Worm (Caenorhabditis elegans): ENCODE data around the gene ceh-49.

The ceh-49 gene

ce11 chrV:6120156-6120879 lies at the start of gene ceh-49:
TSS of gene ceh-49 (minus strand) at chrV:6120206.
- peak in 1 of 2 experiments; percentile 27 for TF ChIP-seq unc-62 (GFP tag; optimal IDR thresholded peaks at IDR 0.05 in 1 of 2)
- no peak for TF ChIP-seq unc-62 (tag; optimal IDR thresholded peaks at IDR 0.05)
- TF ChIP-seq nhr-237 (tag; optimal IDR thresholded peaks at IDR 0.05): no peak

ce11 chrV:6138167-6138566 lies 18.2 kb upstream of the ceh-49 start:
- TF ChIP-seq aha-1 (tag): peak; percentile 97
- TF ChIP-seq unc-130 (GFP tag; optimal IDR thresholded peaks at IDR 0.05): no peak

ce11 chrV:6135428-6135827 lies 15.4 kb upstream of the ceh-49 start:
- no peak for TF ChIP-seq F26F4.8 (GFP tag; conservative IDR thresholded peaks at IDR 0.05)
- no peak for TF ChIP-seq aha-1 (tag)
- peak in 1 of 2 experiments; percentile 95 for TF ChIP-seq unc-62 (GFP tag; optimal IDR thresholded peaks at IDR 0.05 in 1 of 2)
- no peak for TF ChIP-seq unc-62 (tag; optimal IDR thresholded peaks at IDR 0.05)

- TF ChIP-seq lim-7 (GFP tag; IDR thresholded peaks at IDR 0.05) (no peak), zip-11 (GFP tag; IDR thresholded peaks at IDR 0.05) (no peak), zag-1 (tag; optimal IDR thresholded peaks at IDR 0.05) (no peak), D1046.2 (GFP tag; IDR thresholded peaks at IDR 0.05) (no peak), nhr-41 (GFP tag; IDR thresholded peaks at IDR 0.05) (no peak), nhr-42 (GFP tag; IDR thresholded peaks at IDR 0.05) (no peak), pha-4 (GFP tag; IDR thresholded peaks at IDR 0.05) (no peak), pha-4 (tag; optimal IDR thresholded peaks at IDR 0.05) (no peak), lir-3 (tag; optimal IDR thresholded peaks at IDR 0.05) (no peak), F26F4.8 (GFP tag; conservative IDR thresholded peaks at IDR 0.05) (no peak), ces-1 (GFP tag; optimal IDR thresholded peaks at IDR 0.05) (no peak), ceh-44 (GFP tag; IDR thresholded peaks at IDR 0.05) (no peak), nhr-28 (tag; optimal IDR thresholded peaks at IDR 0.05) (no peak), mep-1 (tag; optimal IDR thresholded peaks at IDR 0.05) (no peak), sdz-12 (GFP tag; optimal IDR thresholded peaks at IDR 0.05) (no peak), dpl-1 (GFP tag; optimal IDR thresholded peaks at IDR 0.05) (no peak), fos-1 (tag; optimal IDR thresholded peaks at IDR 0.05) (no peak), spr-1 (tag; optimal IDR thresholded peaks at IDR 0.05) (no peak), ceh-32 (tag; optimal IDR thresholded peaks at IDR 0.05; ENCODE audit: poor library complexity) (no peak)
Measured at ce11 chrV:6131100-6131499, 11.1 kb upstream of the ceh-49 start, which contains the start of gene exp-2. TSS of gene exp-2 (plus strand) at chrV:6131400.

ce11 chrV:6128355-6128754 lies 8.3 kb upstream of the ceh-49 start:
- TF ChIP-seq unc-62 (GFP tag; optimal IDR thresholded peaks at IDR 0.05 in 1 of 2) (peak in 1 of 2 experiments; percentile 93), unc-62 (tag; optimal IDR thresholded peaks at IDR 0.05) (no peak), Y5F2A.4 (GFP tag; optimal IDR thresholded peaks at IDR 0.05) (no peak), lin-38 (GFP tag; IDR thresholded peaks at IDR 0.05) (no peak), nhr-237 (tag; optimal IDR thresholded peaks at IDR 0.05) (no peak)

ce11 chrV:6121659-6122058 lies 1.7 kb upstream of the ceh-49 start:
- TF ChIP-seq snpc-1.2 (GFP tag; IDR thresholded peaks at IDR 0.05) (no peak), saeg-2 (GFP tag; IDR thresholded peaks at IDR 0.05) (no peak), mxl-2 (GFP tag; conservative IDR thresholded peaks at IDR 0.05) (no peak), ztf-11 (tag; optimal IDR thresholded peaks at IDR 0.05) (no peak), unc-62 (GFP tag; optimal IDR thresholded peaks at IDR 0.05 in 1 of 2) (peak in 1 of 2 experiments; percentile 94), unc-62 (tag; optimal IDR thresholded peaks at IDR 0.05) (no peak)

Data from whole organism, L4 larva.